Worm (Caenorhabditis elegans) whole organism, early embryonic: ENCODE measurements around the gene appg-1.

ENCODE experiments used
- B0310.2 ChIP-seq: sonication (generic microtip); optimal IDR thresholded peaks from 2 replicates; lab custom pipeline; 2016; ENCODE audit warnings: mild to moderate bottlenecking, missing genetic modification characterization, missing compliant biosample characterization
- F13C5.2 ChIP-seq: sonication (generic microtip); optimal IDR thresholded peaks from 2 replicates; lab custom pipeline; 2017; ENCODE audit warnings: mild to moderate bottlenecking, missing genetic modification characterization, inconsistent platforms, missing compliant biosample characterization
- aly-1 ChIP-seq: sonication (generic microtip); optimal IDR thresholded peaks from 2 replicates; lab custom pipeline; 2016; ENCODE audit warnings: missing genetic modification characterization, missing compliant biosample characterization
- ama-1 ChIP-seq: fragments of 150-350 bp; optimal IDR thresholded peaks from 2 replicates; lab custom pipeline; 2014
- ceh-13 ChIP-seq: fragments of 200-800 bp; sonication (Bioruptor generic); optimal IDR thresholded peaks from 2 replicates; lab custom pipeline; 2018; ENCODE audit warnings: mild to moderate bottlenecking, missing genetic modification characterization, missing compliant biosample characterization
- ceh-36 ChIP-seq: sonication (generic microtip); optimal IDR thresholded peaks from 2 replicates; lab custom pipeline; 2016; ENCODE audit warnings: missing genetic modification characterization, inconsistent platforms, missing compliant biosample characterization
- ets-7 ChIP-seq: sonication (generic microtip); optimal IDR thresholded peaks from 2 replicates; lab custom pipeline; 2016; ENCODE audit warnings: missing genotype, missing genetic modification characterization, missing compliant biosample characterization
- flt-1 ChIP-seq: fragments of 200-800 bp; sonication (Bioruptor generic); IDR thresholded peaks from 2 replicates; pipeline ENCODE4 v1.3.6; 2022; ENCODE audit warnings: missing genetic modification characterization, missing compliant biosample characterization
- hmbx-1 ChIP-seq: sonication (generic microtip); optimal IDR thresholded peaks from 2 replicates; lab custom pipeline; 2016; ENCODE audit warnings: mild to moderate bottlenecking, missing genetic modification characterization, missing compliant biosample characterization
- hmg-4 ChIP-seq: fragments of 200-800 bp; sonication (Bioruptor generic); optimal IDR thresholded peaks from 2 replicates; lab custom pipeline; 2018; ENCODE audit warnings: mild to moderate bottlenecking, missing genetic modification characterization, missing compliant biosample characterization
- hnd-1 ChIP-seq: sonication (generic microtip); optimal IDR thresholded peaks from 2 replicates; lab custom pipeline; 2016; ENCODE audit warnings: missing genetic modification characterization, missing compliant biosample characterization
- pes-1 ChIP-seq: fragments of 200-800 bp; sonication (Bioruptor generic); IDR thresholded peaks from 2 replicates; pipeline ENCODE4 v1.3.6; 2022; ENCODE audit warnings: missing genetic modification reagents, missing genetic modification characterization, missing compliant biosample characterization
- scrt-1 ChIP-seq: fragments of 200-800 bp; sonication (Bioruptor generic); IDR thresholded peaks from 2 replicates; pipeline ENCODE4 v1.3.6; 2022; ENCODE audit warnings: missing genetic modification characterization, missing compliant biosample characterization
- sea-1 ChIP-seq: fragments of 200-800 bp; sonication (Bioruptor generic); conservative IDR thresholded peaks from 2 replicates; pipeline ENCODE4 v1.3.6; 2022; ENCODE audit warnings: missing genetic modification characterization, missing compliant biosample characterization
- tbx-11 ChIP-seq: fragments of 200-800 bp; sonication (Bioruptor generic); IDR thresholded peaks from 2 replicates; pipeline ENCODE4 v1.3.6; 2022; ENCODE audit warnings: missing genetic modification characterization, missing compliant biosample characterization
- tbx-37 ChIP-seq: fragments of 200-800 bp; sonication (Bioruptor generic); conservative IDR thresholded peaks from 2 replicates; pipeline ENCODE4 v1.3.6; 2022; ENCODE audit warnings: missing genetic modification reagents, missing genetic modification characterization, missing compliant biosample characterization
- tra-4 ChIP-seq: sonication (generic microtip); optimal IDR thresholded peaks from 2 replicates; lab custom pipeline; 2017; ENCODE audit warnings: missing genetic modification characterization, missing compliant biosample characterization

Gene appg-1

ce11 chrII:10325615-10326232, at the start of gene appg-1:
TSS of gene appg-1 (plus strand) at chrII:10326041.
- TF ChIP-seq tra-4 (tag; lab: Kevin White, UChicago): no peak
- no peak for TF ChIP-seq tbx-11 (GFP tag; lab: Robert Waterston, UW)
- no peak for TF ChIP-seq aly-1 (tag; lab: Kevin White, UChicago)
- no peak for TF ChIP-seq hmg-4 (GFP tag; lab: Kevin White, UChicago)
- TF ChIP-seq F13C5.2: no peak
- no peak for TF ChIP-seq ceh-13
- TF ChIP-seq hnd-1: no peak
- TF ChIP-seq hmbx-1 (tag; lab: Kevin White, UChicago): no peak
- no peak for TF ChIP-seq flt-1 (GFP tag; lab: Robert Waterston, UW)
- TF ChIP-seq B0310.2 (tag; lab: Kevin White, UChicago): no peak

ce11 chrII:10279561-10279960, 46.3 kb upstream of the appg-1 start, which contains the start of gene ZK971.1:
TSS of gene ZK971.1 (minus strand) at chrII:10279661.
- TF ChIP-seq scrt-1: no peak
- no peak for TF ChIP-seq tbx-37 (GFP tag; lab: Robert Waterston, UW)
- no peak for TF ChIP-seq hmbx-1 (tag; lab: Kevin White, UChicago)
- TF ChIP-seq sea-1 (GFP tag; lab: Robert Waterston, UW): no peak
- TF ChIP-seq F13C5.2: no peak
- TF ChIP-seq ets-7 (tag; lab: Kevin White, UChicago): no peak

DNA sequence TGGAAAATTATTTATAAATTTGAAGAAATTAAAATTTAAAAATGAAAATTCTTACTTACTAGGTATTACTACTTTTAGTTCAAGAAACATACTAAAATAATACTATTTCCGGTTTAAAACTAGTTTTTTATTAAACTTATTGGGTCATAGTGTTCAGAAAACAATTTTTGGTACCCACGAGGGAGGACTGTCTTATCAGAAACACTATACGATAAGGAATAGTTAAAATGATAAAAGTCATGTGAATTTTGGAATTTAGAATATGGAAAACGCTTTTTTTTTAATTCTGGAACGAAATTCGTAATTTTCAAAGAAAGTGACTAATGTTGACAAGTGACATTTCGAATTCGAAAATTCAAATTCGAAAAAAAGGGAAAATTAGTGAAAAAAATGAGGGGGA, 44.2 kb upstream of the appg-1 start:
- TF ChIP-seq ets-7 (tag; lab: Kevin White, UChicago): no peak
- no peak for TF ChIP-seq hmbx-1 (tag; lab: Kevin White, UChicago)
- TF ChIP-seq pes-1 (GFP tag; lab: Robert Waterston, UW): no peak
- TF ChIP-seq ceh-13: no peak
- TF ChIP-seq hnd-1: no peak
- no peak for TF ChIP-seq tra-4 (tag; lab: Kevin White, UChicago)
- no peak for TF ChIP-seq tbx-11 (GFP tag; lab: Robert Waterston, UW)
- no peak for TF ChIP-seq flt-1 (GFP tag; lab: Robert Waterston, UW)
- TF ChIP-seq ama-1: no peak
- TF ChIP-seq ceh-36 (tag; lab: Kevin White, UChicago): no peak
- TF ChIP-seq aly-1 (tag; lab: Kevin White, UChicago): no peak
- no peak for TF ChIP-seq hmg-4 (GFP tag; lab: Kevin White, UChicago)
- TF ChIP-seq tbx-37 (GFP tag; lab: Robert Waterston, UW): no peak
- no peak for TF ChIP-seq F13C5.2
- no peak for TF ChIP-seq sea-1 (GFP tag; lab: Robert Waterston, UW)
- no peak for TF ChIP-seq scrt-1
- TF ChIP-seq B0310.2 (tag; lab: Kevin White, UChicago): no peak

ce11 chrII:10283145-10283544, 42.7 kb upstream of the appg-1 start:
- TF ChIP-seq sea-1 (GFP tag; lab: Robert Waterston, UW) (no peak), ama-1 (no peak), tbx-37 (GFP tag; lab: Robert Waterston, UW) (no peak), hnd-1 (no peak)

ce11 chrII:10284991-10285390, 40.9 kb upstream of the appg-1 start:
- no peak for TF ChIP-seq aly-1 (tag; lab: Kevin White, UChicago)
- no peak for TF ChIP-seq ceh-13
- TF ChIP-seq scrt-1: no peak
- TF ChIP-seq F13C5.2: no peak
- no peak for TF ChIP-seq ets-7 (tag; lab: Kevin White, UChicago)
- TF ChIP-seq sea-1 (GFP tag; lab: Robert Waterston, UW): no peak
- TF ChIP-seq tbx-11 (GFP tag; lab: Robert Waterston, UW): no peak
- no peak for TF ChIP-seq B0310.2 (tag; lab: Kevin White, UChicago)
- no peak for TF ChIP-seq tbx-37 (GFP tag; lab: Robert Waterston, UW)
- TF ChIP-seq ceh-36 (tag; lab: Kevin White, UChicago): no peak
- no peak for TF ChIP-seq flt-1 (GFP tag; lab: Robert Waterston, UW)
- TF ChIP-seq ama-1: no peak
- no peak for TF ChIP-seq hmg-4 (GFP tag; lab: Kevin White, UChicago)
- TF ChIP-seq pes-1 (GFP tag; lab: Robert Waterston, UW): no peak
- TF ChIP-seq hnd-1: no peak
- TF ChIP-seq tra-4 (tag; lab: Kevin White, UChicago): no peak
- TF ChIP-seq hmbx-1 (tag; lab: Kevin White, UChicago): no peak

- TF ChIP-seq sea-1 (GFP tag; lab: Robert Waterston, UW): no peak
- TF ChIP-seq hmbx-1 (tag; lab: Kevin White, UChicago): no peak
- TF ChIP-seq ceh-13: no peak
- TF ChIP-seq B0310.2 (tag; lab: Kevin White, UChicago): no peak
- no peak for TF ChIP-seq hmg-4 (GFP tag; lab: Kevin White, UChicago)
- TF ChIP-seq pes-1 (GFP tag; lab: Robert Waterston, UW): no peak
- no peak for TF ChIP-seq scrt-1
- TF ChIP-seq hnd-1: no peak
- no peak for TF ChIP-seq ceh-36 (tag; lab: Kevin White, UChicago)
- TF ChIP-seq F13C5.2: no peak
- no peak for TF ChIP-seq tra-4 (tag; lab: Kevin White, UChicago)
These were observed 36.9 kb upstream of the appg-1 start for ce11 chrII:10288926-10289325.

DNA sequence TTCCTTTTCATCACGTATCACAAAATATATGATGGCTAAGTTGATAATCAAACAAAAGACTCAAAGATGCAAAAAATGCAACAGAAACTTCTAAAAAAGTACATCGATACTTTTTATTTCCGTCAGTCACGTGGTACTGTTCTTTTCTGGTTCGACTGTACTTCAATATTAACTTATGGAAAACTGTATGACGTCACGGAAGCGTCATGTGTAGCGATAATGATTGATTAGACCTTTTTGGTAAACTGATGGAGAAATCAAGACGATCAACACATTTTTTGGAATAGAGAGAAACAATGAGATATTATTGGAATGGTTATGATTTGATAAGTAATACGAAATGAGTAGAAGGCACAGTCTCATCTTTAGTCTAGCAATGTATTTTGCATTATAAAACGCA, 31.6 kb upstream of the appg-1 start:
- no peak for TF ChIP-seq ama-1
- no peak for TF ChIP-seq scrt-1
- TF ChIP-seq sea-1 (GFP tag; lab: Robert Waterston, UW): no peak

- TF ChIP-seq ceh-13 (no peak), ceh-36 (tag; lab: Kevin White, UChicago) (no peak), tbx-11 (GFP tag; lab: Robert Waterston, UW) (no peak), hnd-1 (no peak), sea-1 (GFP tag; lab: Robert Waterston, UW) (no peak), pes-1 (GFP tag; lab: Robert Waterston, UW) (no peak)
These were observed 25.6 kb upstream of the appg-1 start, which contains the start of gene nep-26 for ce11 chrII:10300082-10300749. TSS of gene nep-26 (minus strand) at chrII:10300132.
